Fruit fly (Drosophila melanogaster): ENCODE results near the gene CG12991.

CG12991 gene

dm6 chrX:17579782-17580451 is at the start of gene CG12991:
TSS of gene CG12991 (plus strand) at chrX:17579861.
- TF ChIP-seq ttk (optimal IDR thresholded peaks at IDR 0.05): no peak
- TF ChIP-seq Myc (optimal IDR thresholded peaks at IDR 0.05): no peak
- no peak for TF ChIP-seq psq (optimal IDR thresholded peaks at IDR 0.05)
- TF ChIP-seq h (optimal IDR thresholded peaks at IDR 0.05): no peak
- no peak for TF ChIP-seq Sin3A (optimal IDR thresholded peaks at IDR 0.05)
- no peak for TF ChIP-seq insv (optimal IDR thresholded peaks at IDR 0.05)

dm6 chrX:17531549-17532131 is 48.0 kb upstream of the CG12991 start:
- TF ChIP-seq ttk (optimal IDR thresholded peaks at IDR 0.05) (no peak), Sin3A (optimal IDR thresholded peaks at IDR 0.05) (no peak), h (optimal IDR thresholded peaks at IDR 0.05) (no peak), Myc (optimal IDR thresholded peaks at IDR 0.05) (no peak), psq (optimal IDR thresholded peaks at IDR 0.05) (no peak), insv (optimal IDR thresholded peaks at IDR 0.05) (no peak)

dm6 chrX:17532158-17532557 is 47.5 kb upstream of the CG12991 start:
- no peak for TF ChIP-seq ttk (optimal IDR thresholded peaks at IDR 0.05)
- TF ChIP-seq Sin3A (optimal IDR thresholded peaks at IDR 0.05): no peak
- no peak for TF ChIP-seq h (optimal IDR thresholded peaks at IDR 0.05)
- no peak for TF ChIP-seq psq (optimal IDR thresholded peaks at IDR 0.05)
- no peak for TF ChIP-seq insv (optimal IDR thresholded peaks at IDR 0.05)
- no peak for TF ChIP-seq Myc (optimal IDR thresholded peaks at IDR 0.05)

- TF ChIP-seq Myc (optimal IDR thresholded peaks at IDR 0.05) (no peak), ttk (optimal IDR thresholded peaks at IDR 0.05) (no peak), Sin3A (optimal IDR thresholded peaks at IDR 0.05) (no peak), insv (optimal IDR thresholded peaks at IDR 0.05) (no peak), psq (optimal IDR thresholded peaks at IDR 0.05) (no peak), h (optimal IDR thresholded peaks at IDR 0.05) (no peak)
Measured at dm6 chrX:17534321-17534720, 45.3 kb upstream of the CG12991 start.

- TF ChIP-seq psq (optimal IDR thresholded peaks at IDR 0.05): no peak
- no peak for TF ChIP-seq Myc (optimal IDR thresholded peaks at IDR 0.05)
- no peak for TF ChIP-seq ttk (optimal IDR thresholded peaks at IDR 0.05)
- TF ChIP-seq Sin3A (optimal IDR thresholded peaks at IDR 0.05): no peak
- TF ChIP-seq h (optimal IDR thresholded peaks at IDR 0.05): no peak
Measured at dm6 chrX:17537276-17537675, 42.4 kb upstream of the CG12991 start.

- TF ChIP-seq h (optimal IDR thresholded peaks at IDR 0.05) (no peak), Sin3A (optimal IDR thresholded peaks at IDR 0.05) (no peak), ttk (optimal IDR thresholded peaks at IDR 0.05) (no peak), insv (optimal IDR thresholded peaks at IDR 0.05) (no peak), Myc (optimal IDR thresholded peaks at IDR 0.05) (no peak), psq (optimal IDR thresholded peaks at IDR 0.05) (no peak)
Measured at dm6 chrX:17538410-17538809, 41.3 kb upstream of the CG12991 start.

- TF ChIP-seq insv (optimal IDR thresholded peaks at IDR 0.05): no peak
- no peak for TF ChIP-seq ttk (optimal IDR thresholded peaks at IDR 0.05)
- no peak for TF ChIP-seq psq (optimal IDR thresholded peaks at IDR 0.05)
- TF ChIP-seq Sin3A (optimal IDR thresholded peaks at IDR 0.05): no peak
- TF ChIP-seq h (optimal IDR thresholded peaks at IDR 0.05): no peak
- TF ChIP-seq Myc (optimal IDR thresholded peaks at IDR 0.05): no peak
Measured at dm6 chrX:17542729-17543128, 36.9 kb upstream of the CG12991 start.

dm6 chrX:17543324-17543723 is 36.3 kb upstream of the CG12991 start:
- TF ChIP-seq ttk (optimal IDR thresholded peaks at IDR 0.05): no peak
- TF ChIP-seq Sin3A (optimal IDR thresholded peaks at IDR 0.05): no peak
- no peak for TF ChIP-seq h (optimal IDR thresholded peaks at IDR 0.05)
- no peak for TF ChIP-seq psq (optimal IDR thresholded peaks at IDR 0.05)
- no peak for TF ChIP-seq Myc (optimal IDR thresholded peaks at IDR 0.05)
- no peak for TF ChIP-seq insv (optimal IDR thresholded peaks at IDR 0.05)

dm6 chrX:17544409-17544808 is 35.3 kb upstream of the CG12991 start:
- TF ChIP-seq psq (optimal IDR thresholded peaks at IDR 0.05) (no peak), Sin3A (optimal IDR thresholded peaks at IDR 0.05) (no peak), h (optimal IDR thresholded peaks at IDR 0.05) (no peak), insv (optimal IDR thresholded peaks at IDR 0.05) (no peak), ttk (optimal IDR thresholded peaks at IDR 0.05) (no peak), Myc (optimal IDR thresholded peaks at IDR 0.05) (no peak)

- TF ChIP-seq Sin3A (optimal IDR thresholded peaks at IDR 0.05): no peak
- no peak for TF ChIP-seq insv (optimal IDR thresholded peaks at IDR 0.05)
- no peak for TF ChIP-seq psq (optimal IDR thresholded peaks at IDR 0.05)
- no peak for TF ChIP-seq h (optimal IDR thresholded peaks at IDR 0.05)
- TF ChIP-seq Myc (optimal IDR thresholded peaks at IDR 0.05): no peak
- no peak for TF ChIP-seq ttk (optimal IDR thresholded peaks at IDR 0.05)
Measured at dm6 chrX:17545580-17545979, 34.1 kb upstream of the CG12991 start.

- TF ChIP-seq Sin3A (optimal IDR thresholded peaks at IDR 0.05) (no peak), insv (optimal IDR thresholded peaks at IDR 0.05) (no peak), Myc (optimal IDR thresholded peaks at IDR 0.05) (no peak), h (optimal IDR thresholded peaks at IDR 0.05) (no peak), psq (optimal IDR thresholded peaks at IDR 0.05) (no peak), ttk (optimal IDR thresholded peaks at IDR 0.05) (no peak)
Measured at dm6 chrX:17550307-17550706, 29.4 kb upstream of the CG12991 start.

dm6 chrX:17550957-17551356 is 28.7 kb upstream of the CG12991 start:
- TF ChIP-seq Myc (optimal IDR thresholded peaks at IDR 0.05): no peak
- TF ChIP-seq h (optimal IDR thresholded peaks at IDR 0.05): no peak
- no peak for TF ChIP-seq psq (optimal IDR thresholded peaks at IDR 0.05)
- TF ChIP-seq Sin3A (optimal IDR thresholded peaks at IDR 0.05): no peak
- no peak for TF ChIP-seq ttk (optimal IDR thresholded peaks at IDR 0.05)
- no peak for TF ChIP-seq insv (optimal IDR thresholded peaks at IDR 0.05)

dm6 chrX:17555139-17555538 is 24.5 kb upstream of the CG12991 start:
- TF ChIP-seq h (optimal IDR thresholded peaks at IDR 0.05): no peak
- no peak for TF ChIP-seq Sin3A (optimal IDR thresholded peaks at IDR 0.05)
- TF ChIP-seq ttk (optimal IDR thresholded peaks at IDR 0.05): no peak
- no peak for TF ChIP-seq insv (optimal IDR thresholded peaks at IDR 0.05)
- TF ChIP-seq Myc (optimal IDR thresholded peaks at IDR 0.05): no peak
- no peak for TF ChIP-seq psq (optimal IDR thresholded peaks at IDR 0.05)
